Fruit fly (Drosophila melanogaster): ENCODE results near the gene CG17928.

DNA sequence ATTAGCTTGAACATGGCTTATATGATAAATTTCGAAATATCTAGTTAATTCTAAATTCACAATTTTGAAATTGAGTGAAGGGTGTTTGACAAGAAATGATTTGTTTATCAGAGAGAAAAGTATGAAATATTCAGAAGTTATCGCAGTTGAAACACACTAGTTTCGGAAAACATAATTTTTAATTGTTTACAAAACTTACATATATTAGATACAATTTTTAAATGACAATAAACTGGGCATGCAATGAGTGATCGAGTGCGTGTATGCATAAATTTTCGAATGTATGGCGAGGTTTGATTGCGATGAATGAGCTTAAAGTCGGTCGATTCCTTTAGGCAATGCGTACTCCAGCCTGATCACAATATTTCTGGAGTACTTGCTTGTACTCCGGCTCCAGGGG lies 29.6 kb downstream of the CG17928 start, which contains the start of gene CG13280:
- TF ChIP-seq EcR (GFP tag; optimal IDR thresholded peaks at IDR 0.05) (no peak), CG8478 (optimal IDR thresholded peaks at IDR 0.05) (no peak), usp (GFP tag; optimal IDR thresholded peaks at IDR 0.05) (no peak)
